Worm (Caenorhabditis elegans) whole organism, L2 larva: ENCODE data around the gene H12I13.6.

Experiments
- C34F6.9 ChIP-seq: fragments of 150-350 bp; optimal IDR thresholded peaks from 2 replicates; lab custom pipeline; 2014; ENCODE audit warnings: missing biosample characterization, missing genetic modification characterization
- F13H6.1 ChIP-seq: sonication (generic microtip); optimal IDR thresholded peaks from 2 replicates; lab custom pipeline; 2016; ENCODE audit warnings: missing genetic modification characterization, missing compliant biosample characterization
- ZK546.5 ChIP-seq: sonication (generic microtip); optimal IDR thresholded peaks from 2 replicates; lab custom pipeline; 2017; ENCODE audit warnings: missing biosample characterization, missing genetic modification characterization
- ama-1 ChIP-seq: fragments of 150-350 bp; optimal IDR thresholded peaks from 2 replicates; lab custom pipeline; 2018; ENCODE audit warnings: inconsistent platforms
- blmp-1 ChIP-seq: sonication (generic microtip); optimal IDR thresholded peaks from 2 replicates; lab custom pipeline; 2017; ENCODE audit warnings: missing genetic modification characterization, mild to moderate bottlenecking, missing compliant biosample characterization, antibody characterized with exemption, moderate library complexity; ENCODE audit not compliant: insufficient read depth
- ceh-16 ChIP-seq: fragments of 150-350 bp; optimal IDR thresholded peaks from 2 replicates; lab custom pipeline; 2014; ENCODE audit warnings: missing biosample characterization, missing genetic modification characterization
- ceh-82 ChIP-seq: fragments of 150-350 bp; optimal IDR thresholded peaks from 2 replicates; lab custom pipeline; 2014; ENCODE audit warnings: missing biosample characterization, missing genetic modification characterization
- crh-2 ChIP-seq: sonication (generic microtip); optimal IDR thresholded peaks from 2 replicates; lab custom pipeline; 2017; ENCODE audit warnings: missing biosample characterization, missing genetic modification characterization
- dmd-4 ChIP-seq: sonication (generic microtip); optimal IDR thresholded peaks from 2 replicates; lab custom pipeline; 2017; ENCODE audit warnings: missing biosample characterization, missing genetic modification characterization
- egl-27 ChIP-seq: sonication (generic microtip); optimal IDR thresholded peaks from 3 replicates; lab custom pipeline; 2017; ENCODE audit warnings: missing biosample characterization, missing genetic modification reagents, missing genetic modification characterization
- elt-1 ChIP-seq: fragments of 150-350 bp; optimal IDR thresholded peaks from 2 replicates; lab custom pipeline; 2014; ENCODE audit warnings: missing biosample characterization, missing genetic modification characterization
- elt-3 ChIP-seq: sonication (generic microtip); optimal IDR thresholded peaks from 2 replicates; lab custom pipeline; 2017; ENCODE audit warnings: missing biosample characterization, missing genetic modification characterization
- fos-1 ChIP-seq: fragments of 150-350 bp; optimal IDR thresholded peaks from 2 replicates; lab custom pipeline; 2014; ENCODE audit warnings: missing biosample characterization, missing genetic modification characterization
- gmeb-1 ChIP-seq: fragments of 150-350 bp; optimal IDR thresholded peaks from 2 replicates; lab custom pipeline; 2014; ENCODE audit warnings: missing biosample characterization, missing genetic modification characterization
- lin-13 ChIP-seq: fragments of 150-350 bp; optimal IDR thresholded peaks from 2 replicates; lab custom pipeline; 2014; ENCODE audit warnings: missing biosample characterization, missing genetic modification reagents, missing genetic modification characterization
- lin-39 ChIP-seq: fragments of 150-350 bp; optimal IDR thresholded peaks from 2 replicates; lab custom pipeline; 2014; ENCODE audit warnings: missing biosample characterization, missing genetic modification reagents, missing genetic modification characterization
- lsy-2 ChIP-seq, 2 experiments: fragments of 150-350 bp in 1 of 2; sonication (generic microtip) in 1 of 2; optimal IDR thresholded peaks; 2 replicates each; lab custom pipeline; 2014 to 2017; ENCODE audit warnings: missing biosample characterization in 2 of 2, missing genetic modification characterization in 2 of 2
- mab-5 ChIP-seq: fragments of 150-350 bp; optimal IDR thresholded peaks from 2 replicates; lab custom pipeline; 2014; ENCODE audit warnings: missing biosample characterization, missing genetic modification characterization
- nhr-10 ChIP-seq: sonication (generic microtip); optimal IDR thresholded peaks from 2 replicates; lab custom pipeline; 2017; ENCODE audit warnings: missing biosample characterization, missing genetic modification characterization
- nhr-11 ChIP-seq: fragments of 150-350 bp; optimal IDR thresholded peaks from 2 replicates; lab custom pipeline; 2014; ENCODE audit warnings: missing biosample characterization, missing genetic modification characterization
- nhr-129 ChIP-seq: fragments of 150-350 bp; optimal IDR thresholded peaks from 2 replicates; lab custom pipeline; 2014; ENCODE audit warnings: missing biosample characterization, missing genetic modification characterization
- nhr-21 ChIP-seq: fragments of 150-350 bp; optimal IDR thresholded peaks from 2 replicates; lab custom pipeline; 2014; ENCODE audit warnings: missing biosample characterization, missing genetic modification characterization
- nhr-6 ChIP-seq: fragments of 150-350 bp; optimal IDR thresholded peaks from 2 replicates; lab custom pipeline; 2014; ENCODE audit warnings: missing biosample characterization, missing genetic modification characterization
- sem-4 ChIP-seq: fragments of 150-350 bp; optimal IDR thresholded peaks from 2 replicates; lab custom pipeline; 2014; ENCODE audit warnings: missing biosample characterization, missing genetic modification reagents, missing genetic modification characterization
- sma-3 ChIP-seq: sonication (generic microtip); optimal IDR thresholded peaks from 2 replicates; lab custom pipeline; 2016; ENCODE audit warnings: missing genetic modification reagents, missing genetic modification characterization, missing compliant biosample characterization
- sma-9 ChIP-seq, 2 experiments: fragments of 150-350 bp in 1 of 2; sonication (generic microtip) in 1 of 2; optimal IDR thresholded peaks; 2 replicates each; lab custom pipeline; 2014 to 2016; ENCODE audit warnings: missing genetic modification characterization in 2 of 2, mild to moderate bottlenecking in 1 of 2, missing biosample characterization in 1 of 2, missing compliant biosample characterization in 1 of 2, missing genetic modification reagents in 1 of 2, moderate library complexity in 1 of 2
- snpc-4 ChIP-seq: fragments of 150-350 bp; optimal IDR thresholded peaks from 2 replicates; lab custom pipeline; 2014; ENCODE audit warnings: missing biosample characterization, missing genetic modification characterization
- unc-39 ChIP-seq: fragments of 150-350 bp; optimal IDR thresholded peaks from 2 replicates; lab custom pipeline; 2014; ENCODE audit warnings: missing biosample characterization, missing genetic modification characterization
- unc-55 ChIP-seq: fragments of 150-350 bp; sonication (generic microtip); optimal IDR thresholded peaks from 3 replicates; lab custom pipeline; 2014; ENCODE audit warnings: missing biosample characterization, missing genetic modification reagents, missing genetic modification characterization
- unc-62 ChIP-seq: fragments of 150-350 bp; optimal IDR thresholded peaks from 2 replicates; lab custom pipeline; 2014; ENCODE audit warnings: missing biosample characterization, missing genetic modification reagents, missing genetic modification characterization
- zag-1 ChIP-seq: fragments of 150-350 bp; optimal IDR thresholded peaks from 2 replicates; lab custom pipeline; 2014; ENCODE audit warnings: missing biosample characterization, missing genetic modification characterization
- ztf-1 ChIP-seq: fragments of 200-800 bp; sonication (Bioruptor generic); conservative IDR thresholded peaks from 2 replicates; pipeline ENCODE4 v1.3.6; 2022; ENCODE audit warnings: missing genetic modification characterization, missing compliant biosample characterization
- ztf-11 ChIP-seq: sonication (generic microtip); optimal IDR thresholded peaks from 2 replicates; lab custom pipeline; 2017; ENCODE audit warnings: missing biosample characterization, missing genetic modification characterization
- ztf-4 ChIP-seq: fragments of 150-350 bp; optimal IDR thresholded peaks from 2 replicates; lab custom pipeline; 2014; ENCODE audit warnings: missing biosample characterization, missing genetic modification characterization

The H12I13.6 gene

DNA sequence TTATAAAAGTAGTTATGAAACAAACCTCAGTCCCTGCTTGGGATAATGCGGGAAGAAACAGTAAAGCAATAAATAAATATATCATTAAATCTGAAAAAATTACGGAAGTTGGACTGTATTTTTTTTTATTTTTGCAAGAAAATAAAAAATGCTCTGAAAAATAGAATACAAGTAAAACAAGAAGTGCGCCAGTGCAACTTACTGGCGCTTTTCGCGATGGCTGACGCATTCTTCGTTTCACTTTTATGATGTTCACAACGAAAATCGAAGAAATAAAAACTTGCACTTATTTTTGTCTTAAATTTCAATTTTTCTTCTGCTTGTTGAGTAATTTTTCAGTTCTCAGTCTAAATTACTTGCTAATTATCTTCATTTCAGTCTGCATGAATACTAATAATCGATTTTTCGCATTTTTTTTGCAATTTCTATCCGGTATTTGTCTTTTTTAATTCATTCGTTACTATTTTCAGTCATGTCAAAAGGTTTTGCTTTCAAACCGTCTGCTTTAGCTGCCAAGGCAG lies 30.0 kb upstream of the H12I13.6 start, which contains the start of the genes R12C12.6 and ran-5 (continued):
- TF ChIP-seq ceh-82 (no peak), ama-1 (lab: Kevin White, UChicago) (peak; percentile 64), crh-2 (tag; lab: Kevin White, UChicago) (peak; percentile 84), ZK546.5 (tag; lab: Kevin White, UChicago) (no peak)

DNA sequence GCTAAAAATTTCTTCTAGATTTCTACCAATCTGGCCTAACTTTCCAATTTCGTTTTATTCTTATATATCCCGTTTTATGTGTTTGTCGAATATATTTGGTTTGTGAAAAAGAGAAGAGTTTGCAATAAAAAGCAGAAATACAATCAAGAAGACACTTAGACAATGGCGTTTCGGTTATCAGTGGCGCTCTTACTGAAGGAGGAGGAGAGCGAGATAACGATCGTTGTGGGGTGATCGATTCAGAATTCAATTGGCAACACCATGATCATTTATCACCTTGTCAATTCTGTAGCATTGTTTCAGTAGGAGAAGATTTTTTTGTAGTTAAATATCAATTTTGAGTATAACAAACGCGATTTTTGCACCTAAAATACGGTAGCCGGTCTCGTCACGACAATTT lies 28.2 kb upstream of the H12I13.6 start:
- peak; percentile 3 for TF ChIP-seq gmeb-1 (tag; lab: Kevin White, UChicago)
- peak; percentile 57 for TF ChIP-seq fos-1 (tag; lab: Kevin White, UChicago)
- TF ChIP-seq ztf-1 (GFP tag; lab: Robert Waterston, UW) = no peak
- peak; percentile 54 for TF ChIP-seq crh-2 (tag; lab: Kevin White, UChicago)
- TF ChIP-seq ZK546.5 (tag; lab: Kevin White, UChicago) = no peak
- TF ChIP-seq sma-3 = peak; percentile 3
- TF ChIP-seq nhr-11 (tag; lab: Kevin White, UChicago) = no peak
- peak; percentile 59 for TF ChIP-seq sma-9 (GFP tag; optimal IDR thresholded peaks at IDR 0.05; lab: Kevin White, UChicago)
- no peak for TF ChIP-seq sma-9 (tag; optimal IDR thresholded peaks at IDR 0.05; lab: Kevin White, UChicago)

DNA sequence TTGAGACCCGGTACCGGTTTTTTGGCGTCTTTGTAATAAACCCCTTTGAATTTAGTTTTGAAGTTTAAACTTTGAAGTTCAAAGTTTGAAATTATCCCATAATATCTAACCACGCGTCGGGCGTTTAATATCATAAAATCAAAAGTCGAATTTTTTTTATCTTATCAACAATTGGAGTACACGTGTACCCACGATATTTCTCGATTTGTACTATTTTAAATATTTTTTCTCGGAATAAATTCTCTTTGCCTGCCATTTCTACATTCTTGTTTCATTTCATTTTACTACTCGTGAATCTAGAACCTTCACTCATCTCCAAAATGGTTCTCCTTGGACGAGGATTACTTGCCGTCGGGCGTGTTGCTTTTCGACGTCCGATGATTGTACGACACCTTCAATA lies 27.6 kb upstream of the H12I13.6 start, which contains the start of gene gldc-1:
Gene gldc-1, plus strand, starts transcription at position 301 of the 400 bp plus-strand sequence.
- TF ChIP-seq unc-39 (no peak), fos-1 (tag; lab: Kevin White, UChicago) (peak; percentile 33), elt-1 (tag; lab: Kevin White, UChicago) (no peak), elt-3 (no peak), unc-62 (no peak), ztf-11 (no peak), crh-2 (tag; lab: Kevin White, UChicago) (peak; percentile 11), nhr-10 (tag; lab: Kevin White, UChicago) (no peak), sma-9 (GFP tag; optimal IDR thresholded peaks at IDR 0.05; lab: Kevin White, UChicago) (peak; percentile 51), sma-9 (tag; optimal IDR thresholded peaks at IDR 0.05; lab: Kevin White, UChicago) (no peak)

DNA sequence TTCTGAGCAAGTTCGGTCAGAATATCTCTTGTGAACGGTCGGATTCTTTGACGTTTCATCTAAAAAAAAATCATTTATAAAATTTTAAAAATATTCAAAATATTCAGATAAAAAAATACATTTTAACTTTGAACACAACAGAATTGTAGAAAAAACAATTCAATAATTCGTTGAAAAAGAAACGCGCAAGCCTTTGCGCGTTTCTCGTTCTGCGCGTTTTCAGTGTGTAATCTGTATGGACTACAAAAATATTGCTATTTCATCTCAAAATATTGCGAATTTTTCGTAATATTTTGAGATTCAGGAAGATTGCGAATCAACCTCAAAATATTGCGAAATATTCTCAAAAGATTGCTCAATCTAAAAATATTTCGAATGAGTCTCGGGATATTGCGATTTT lies 21.8 kb upstream of the H12I13.6 start, which contains the start of gene R12C12.7:
Gene R12C12.7, minus strand, starts transcription at position 59 of the 400 bp plus-strand sequence.
- TF ChIP-seq ztf-11 (no peak), unc-55 (peak; percentile 19)

DNA sequence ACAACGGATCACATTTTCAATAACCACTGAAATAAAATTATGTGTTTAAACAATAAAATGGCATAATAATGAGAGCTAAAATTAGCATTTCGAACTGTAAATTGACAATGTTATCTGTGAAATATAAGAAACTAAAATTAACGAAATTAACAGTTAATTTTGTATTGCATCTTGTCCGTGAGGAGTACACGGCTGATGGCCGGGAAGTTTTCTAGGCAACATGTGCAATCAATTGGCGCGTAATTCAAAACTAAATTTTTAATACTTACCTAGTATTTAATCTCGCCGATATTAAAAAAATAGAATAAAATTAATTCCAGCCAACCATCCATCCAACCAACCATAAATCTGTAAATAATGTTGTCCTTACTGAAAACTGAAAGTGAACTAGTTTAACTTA lies 16.2 kb upstream of the H12I13.6 start:
- TF ChIP-seq elt-1 (tag; lab: Kevin White, UChicago) = no peak
- TF ChIP-seq nhr-129 (tag; lab: Kevin White, UChicago) = peak; percentile 56
- peak; percentile 4 for TF ChIP-seq zag-1 (tag; lab: Kevin White, UChicago)
- peak; percentile 50 for TF ChIP-seq blmp-1 (tag; lab: Kevin White, UChicago)
- peak; percentile 77 to 91 for TF ChIP-seq lsy-2 (tag; optimal IDR thresholded peaks at IDR 0.05; lab: Kevin White, UChicago)
- TF ChIP-seq crh-2 (tag; lab: Kevin White, UChicago) = peak; percentile 77
- peak; percentile 95 for TF ChIP-seq sma-9 (GFP tag; optimal IDR thresholded peaks at IDR 0.05; lab: Kevin White, UChicago)
- no peak for TF ChIP-seq sma-9 (tag; optimal IDR thresholded peaks at IDR 0.05; lab: Kevin White, UChicago)
- TF ChIP-seq F13H6.1 = peak; percentile 83
- peak; percentile 43 for TF ChIP-seq mab-5 (tag; lab: Kevin White, UChicago)
- TF ChIP-seq ztf-4 = peak; percentile 43
- peak; percentile 70 for TF ChIP-seq C34F6.9 (tag; lab: Kevin White, UChicago)
- peak; percentile 6 for TF ChIP-seq dmd-4
- TF ChIP-seq egl-27 (tag; lab: Kevin White, UChicago) = peak; percentile 36
- peak; percentile 72 for TF ChIP-seq snpc-4 (tag; lab: Kevin White, UChicago)
- TF ChIP-seq ceh-82 = no peak
- peak; percentile 98 for TF ChIP-seq gmeb-1 (tag; lab: Kevin White, UChicago)
- TF ChIP-seq ZK546.5 (tag; lab: Kevin White, UChicago) = no peak
- peak; percentile 5 for TF ChIP-seq fos-1 (tag; lab: Kevin White, UChicago)
- no peak for TF ChIP-seq lin-39 (tag; lab: Kevin White, UChicago)
- TF ChIP-seq sem-4 = peak; percentile 59
- TF ChIP-seq nhr-6 = peak; percentile 72
- TF ChIP-seq nhr-21 (tag; lab: Kevin White, UChicago) = peak; percentile 79
- no peak for TF ChIP-seq ama-1 (lab: Kevin White, UChicago)
- peak; percentile 75 for TF ChIP-seq unc-55
- peak; percentile 45 for TF ChIP-seq ceh-16 (tag; lab: Kevin White, UChicago)
- TF ChIP-seq nhr-10 (tag; lab: Kevin White, UChicago) = no peak
- TF ChIP-seq elt-3 = no peak
- TF ChIP-seq ztf-1 (GFP tag; lab: Robert Waterston, UW) = no peak
- peak; percentile 90 for TF ChIP-seq sma-3
- peak; percentile 71 for TF ChIP-seq lin-13 (GFP tag; lab: Kevin White, UChicago)
- no peak for TF ChIP-seq unc-62
